Worm (Caenorhabditis elegans) whole organism, L3 larva: ENCODE data around the gene srbc-23.

Experiments used
- egl-27 ChIP-seq: sonication (generic microtip); optimal IDR thresholded peaks from 4 replicates; lab custom pipeline; 2017; ENCODE audit warnings: missing biosample characterization, missing genetic modification reagents, missing genetic modification characterization
- elt-1 ChIP-seq: fragments of 150-350 bp; optimal IDR thresholded peaks from 2 replicates; lab custom pipeline; 2014; ENCODE audit warnings: missing biosample characterization, missing genetic modification characterization
- elt-3 ChIP-seq, 3 experiments: fragments of 150-350 bp in 1 of 3; sonication (generic microtip) in 2 of 3; optimal IDR thresholded peaks; 2 replicates in 2 of 3; 4 replicates in 1 of 3; lab custom pipeline; 2014 to 2017; ENCODE audit warnings: missing biosample characterization in 3 of 3, missing genetic modification characterization in 3 of 3
- fkh-10 ChIP-seq: sonication (generic microtip); optimal IDR thresholded peaks from 2 replicates; lab custom pipeline; 2017; ENCODE audit warnings: missing biosample characterization, missing genetic modification reagents, missing genetic modification characterization
- fos-1 ChIP-seq: fragments of 150-350 bp; optimal IDR thresholded peaks from 2 replicates; lab custom pipeline; 2014; ENCODE audit warnings: missing biosample characterization, missing genetic modification characterization
- lin-15B ChIP-seq: fragments of 150-350 bp; optimal IDR thresholded peaks from 2 replicates; lab custom pipeline; 2014; ENCODE audit warnings: missing biosample characterization, missing genetic modification characterization
- mdl-1 ChIP-seq: fragments of 150-350 bp; optimal IDR thresholded peaks from 2 replicates; lab custom pipeline; 2014; ENCODE audit warnings: missing biosample characterization, missing genetic modification characterization
- nhr-11 ChIP-seq: fragments of 150-350 bp; optimal IDR thresholded peaks from 2 replicates; lab custom pipeline; 2014; ENCODE audit warnings: missing biosample characterization, missing genetic modification characterization
- nhr-28 ChIP-seq: fragments of 150-350 bp; optimal IDR thresholded peaks from 2 replicates; lab custom pipeline; 2014; ENCODE audit warnings: missing biosample characterization, missing genetic modification characterization
- pha-4 ChIP-seq: fragments of 150-350 bp; optimal IDR thresholded peaks from 2 replicates; lab custom pipeline; 2014; ENCODE audit warnings: missing biosample characterization, missing genetic modification reagents, missing genetic modification characterization
- skn-1 ChIP-seq: fragments of 150-350 bp; optimal IDR thresholded peaks from 2 replicates; lab custom pipeline; 2014; ENCODE audit warnings: missing biosample characterization, missing genetic modification characterization
- snpc-4 ChIP-seq: fragments of 150-350 bp; optimal IDR thresholded peaks from 2 replicates; lab custom pipeline; 2014; ENCODE audit warnings: missing biosample characterization, missing genetic modification characterization
- unc-62 ChIP-seq: fragments of 150-350 bp; sonication (generic microtip); optimal IDR thresholded peaks from 4 replicates; lab custom pipeline; 2014; ENCODE audit warnings: missing biosample characterization, missing genetic modification reagents, missing genetic modification characterization
- ztf-11 ChIP-seq: fragments of 150-350 bp; optimal IDR thresholded peaks from 2 replicates; lab custom pipeline; 2014; ENCODE audit warnings: missing biosample characterization, missing genetic modification characterization

- TF ChIP-seq skn-1 (tag; lab: Kevin White, UChicago), result no peak
- TF ChIP-seq egl-27 (tag; lab: Kevin White, UChicago), result no peak
- no peak for TF ChIP-seq ztf-11 (tag; lab: Kevin White, UChicago)
- TF ChIP-seq pha-4 (tag; lab: Kevin White, UChicago), result no peak
- TF ChIP-seq mdl-1 (tag; lab: Kevin White, UChicago), result no peak
- no peak for TF ChIP-seq lin-15B (tag; lab: Kevin White, UChicago)
- TF ChIP-seq nhr-28, result no peak
- TF ChIP-seq fkh-10, result no peak
- no peak for TF ChIP-seq elt-3 (tag; optimal IDR thresholded peaks at IDR 0.05; lab: Kevin White, UChicago)
- no peak for TF ChIP-seq elt-1
- no peak for TF ChIP-seq fos-1 (tag; lab: Kevin White, UChicago)
- no peak for TF ChIP-seq snpc-4
- no peak for TF ChIP-seq nhr-11
- TF ChIP-seq unc-62, result no peak
Observed at ce11 chrV:2132675-2133074, 20.7 kb upstream of the srbc-23 start.
